Fruit fly (Drosophila melanogaster) whole organism, embryonic: ENCODE data around the gene AlaRS-m.
A peak's percentile ranks its signal among the peaks of the same experiment; 100 is the strongest.

Experiments used
- Abd-B ChIP-seq: fragments of 200-800 bp; sonication (Bioruptor generic); optimal IDR thresholded peaks from 2 replicates; lab custom pipeline; 2018; ENCODE audit warnings: missing biosample characterization, mild to moderate bottlenecking, missing genetic modification characterization, moderate library complexity
- CG10959 ChIP-seq: fragments of 200-800 bp; sonication (Bioruptor generic); IDR thresholded peaks from 2 replicates; pipeline ENCODE4 v1.3.6; 2022; ENCODE audit warnings: missing biosample characterization, missing genetic modification characterization
- CG1233 ChIP-seq: fragments of 200-800 bp; sonication (Bioruptor generic); optimal IDR thresholded peaks from 4 replicates; lab custom pipeline; 2018; ENCODE audit warnings: missing biosample characterization, mild to moderate bottlenecking, missing genetic modification characterization
- CG13287 ChIP-seq: fragments of 200-800 bp; sonication (Bioruptor generic); IDR thresholded peaks from 2 replicates; pipeline ENCODE4 v1.3.6; 2022; ENCODE audit warnings: missing biosample characterization, missing genetic modification characterization; ENCODE audit not compliant: partially characterized antibody
- CG13296 ChIP-seq: fragments of 200-800 bp; sonication (Bioruptor generic); optimal IDR thresholded peaks from 3 replicates; lab custom pipeline; 2018; ENCODE audit warnings: missing biosample characterization, mild to moderate bottlenecking, missing genetic modification characterization
- CG17568 ChIP-seq: fragments of 200-800 bp; sonication (Bioruptor generic); optimal IDR thresholded peaks from 2 replicates; lab custom pipeline; 2018; ENCODE audit warnings: missing biosample characterization, mild to moderate bottlenecking, missing genetic modification characterization, moderate library complexity
- CG18599 ChIP-seq: fragments of 200-800 bp; sonication (Bioruptor generic); optimal IDR thresholded peaks from 3 replicates; lab custom pipeline; 2017; ENCODE audit warnings: missing biosample characterization, missing genetic modification characterization, mild to moderate bottlenecking, moderate library complexity, missing genetic modification reagents
- CG2120 ChIP-seq: fragments of 200-800 bp; sonication (Bioruptor generic); optimal IDR thresholded peaks from 3 replicates; lab custom pipeline; 2016; ENCODE audit warnings: missing biosample characterization, missing genetic modification characterization
- CG2712 ChIP-seq: fragments of 200-800 bp; optimal IDR thresholded peaks from 3 replicates; lab custom pipeline; 2019; ENCODE audit warnings: missing biosample characterization, mild to moderate bottlenecking, missing genetic modification characterization, moderate library complexity
- CG2875 ChIP-seq: fragments of 200-800 bp; sonication (Bioruptor generic); optimal IDR thresholded peaks from 2 replicates; lab custom pipeline; 2017; ENCODE audit warnings: missing biosample characterization, mild to moderate bottlenecking, missing genetic modification characterization, missing genetic modification reagents
- CG30403 ChIP-seq: fragments of 200-800 bp; sonication (Bioruptor generic); optimal IDR thresholded peaks from 3 replicates; lab custom pipeline; 2016; ENCODE audit warnings: missing biosample characterization, missing genetic modification characterization
- CG30431 ChIP-seq: fragments of 200-800 bp; sonication (Bioruptor generic); optimal IDR thresholded peaks from 2 replicates; lab custom pipeline; 2017; ENCODE audit warnings: missing biosample characterization, missing genetic modification characterization
- CG31224 ChIP-seq: fragments of 200-800 bp; sonication (Bioruptor generic); IDR thresholded peaks from 2 replicates; pipeline ENCODE4 v1.3.6; 2022; ENCODE audit warnings: missing biosample characterization, missing genetic modification characterization
- CG3726 ChIP-seq: fragments of 200-800 bp; sonication (Bioruptor generic); IDR thresholded peaks from 3 replicates; pipeline ENCODE4, ENCODE4 v1.3.6; 2022; ENCODE audit warnings: missing biosample characterization, missing genetic modification characterization
- CG4730 ChIP-seq: fragments of 200-800 bp; sonication (Bioruptor generic); IDR thresholded peaks from 2 replicates; pipeline ENCODE4 v1.3.6; 2022; ENCODE audit warnings: missing biosample characterization, missing genetic modification characterization
- CG4820 ChIP-seq: fragments of 200-800 bp; sonication (Bioruptor generic); optimal IDR thresholded peaks from 3 replicates; lab custom pipeline; 2016; ENCODE audit warnings: missing biosample characterization, missing genetic modification characterization
- CG7357 ChIP-seq: fragments of 200-800 bp; sonication (Bioruptor generic); IDR thresholded peaks from 3 replicates; pipeline ENCODE4 v1.3.6; 2022; ENCODE audit warnings: missing biosample characterization, missing genetic modification characterization
- CG7839 ChIP-seq: fragments of 200-800 bp; sonication (Bioruptor generic); optimal IDR thresholded peaks from 3 replicates; lab custom pipeline; 2018; ENCODE audit warnings: missing biosample characterization, mild to moderate bottlenecking, missing genetic modification characterization, moderate library complexity
- CG8388 ChIP-seq: fragments of 200-800 bp; sonication (Bioruptor generic); optimal IDR thresholded peaks from 2 replicates; lab custom pipeline; 2019; ENCODE audit warnings: missing biosample characterization, mild to moderate bottlenecking, missing genetic modification characterization, moderate library complexity
- CG9817 ChIP-seq: fragments of 200-800 bp; sonication (Bioruptor generic); optimal IDR thresholded peaks from 2 replicates; lab custom pipeline; 2018; ENCODE audit warnings: missing biosample characterization, mild to moderate bottlenecking, missing genetic modification characterization, moderate library complexity
- CoRest ChIP-seq: fragments of 200-800 bp; sonication (Bioruptor generic); optimal IDR thresholded peaks from 3 replicates; lab custom pipeline; 2018; ENCODE audit warnings: missing biosample characterization, mild to moderate bottlenecking, missing genetic modification characterization, moderate library complexity
- Dref ChIP-seq: fragments of 200-800 bp; sonication (Bioruptor generic); IDR thresholded peaks from 2 replicates; pipeline ENCODE4 v1.3.6; 2022; ENCODE audit warnings: missing biosample characterization, missing genetic modification characterization
- ERR ChIP-seq: fragments of 200-800 bp; sonication (Bioruptor generic); optimal IDR thresholded peaks from 2 replicates; lab custom pipeline; 2016; ENCODE audit warnings: missing biosample characterization, missing genetic modification characterization
- Hand ChIP-seq: fragments of 200-800 bp; sonication (Bioruptor generic); optimal IDR thresholded peaks from 2 replicates; lab custom pipeline; 2017; ENCODE audit warnings: mild to moderate bottlenecking, missing biosample characterization, missing genetic modification reagents, missing genetic modification characterization
- Hr39 ChIP-seq: fragments of >200 bp; optimal IDR thresholded peaks from 2 replicates; lab custom pipeline; 2017
- Max ChIP-seq: fragments of 200-800 bp; sonication (Bioruptor generic); optimal IDR thresholded peaks from 2 replicates; lab custom pipeline; 2016; ENCODE audit warnings: missing biosample characterization, mild to moderate bottlenecking, missing genetic modification characterization
- Nf-YB ChIP-seq: fragments of 200-800 bp; sonication (Bioruptor generic); optimal IDR thresholded peaks from 3 replicates; lab custom pipeline; 2019; ENCODE audit warnings: missing biosample characterization, mild to moderate bottlenecking, missing genetic modification characterization, moderate library complexity
- Side ChIP-seq: fragments of 200-800 bp; sonication (Bioruptor generic); optimal IDR thresholded peaks from 2 replicates; lab custom pipeline; 2016; ENCODE audit warnings: missing biosample characterization, missing genetic modification characterization
- Six4 ChIP-seq: fragments of 200-800 bp; sonication (Bioruptor generic); optimal IDR thresholded peaks from 2 replicates; lab custom pipeline; 2016; ENCODE audit warnings: missing biosample characterization, missing genetic modification characterization
- Trl ChIP-seq, 3 experiments: fragments of >200 bp in 2 of 3; fragments of 200-800 bp in 1 of 3; sonication (Bioruptor generic) in 1 of 3; optimal IDR thresholded peaks; 2 replicates in 1 of 3; 3 replicates in 2 of 3; lab custom pipeline; 2016 to 2017; ENCODE audit warnings: missing biosample characterization in 1 of 3, missing genetic modification characterization in 1 of 3
- Vsx1 ChIP-seq: fragments of 200-800 bp; sonication (Bioruptor generic); optimal IDR thresholded peaks from 2 replicates; lab custom pipeline; 2017; ENCODE audit warnings: missing biosample characterization, mild to moderate bottlenecking, missing genetic modification characterization, missing genetic modification reagents
- croc ChIP-seq: fragments of 200-800 bp; sonication (Bioruptor generic); conservative IDR thresholded peaks from 3 replicates; pipeline ENCODE4 v1.3.6; 2022; ENCODE audit warnings: missing biosample characterization, missing genetic modification characterization
- dimm ChIP-seq: fragments of 200-800 bp; sonication (Bioruptor generic); IDR thresholded peaks from 2 replicates; pipeline ENCODE4 v1.3.6; 2022; ENCODE audit warnings: missing biosample characterization, missing genetic modification characterization
- disco-r ChIP-seq: fragments of 200-800 bp; sonication (Bioruptor generic); optimal IDR thresholded peaks from 2 replicates; lab custom pipeline; 2016; ENCODE audit warnings: missing biosample characterization, missing genetic modification characterization
- eve ChIP-seq, 2 experiments: fragments of >200 bp; optimal IDR thresholded peaks; 2 replicates each; lab custom pipeline; 2017; ENCODE audit warnings: missing biosample characterization in 2 of 2, missing genetic modification characterization in 2 of 2
- fd3F ChIP-seq: fragments of 200-800 bp; sonication (Bioruptor generic); optimal IDR thresholded peaks from 2 replicates; lab custom pipeline; 2018; ENCODE audit warnings: missing biosample characterization, mild to moderate bottlenecking, missing genetic modification characterization, moderate library complexity
- gcm2 ChIP-seq: fragments of 200-800 bp; sonication (Bioruptor generic); optimal IDR thresholded peaks from 2 replicates; lab custom pipeline; 2016; ENCODE audit warnings: missing biosample characterization, missing genetic modification characterization
- inv ChIP-seq: fragments of 200-800 bp; sonication (Bioruptor generic); IDR thresholded peaks from 2 replicates; pipeline ENCODE4 v1.3.6; 2022; ENCODE audit warnings: missing biosample characterization, missing genetic modification characterization; ENCODE audit not compliant: partially characterized antibody
- mam ChIP-seq: fragments of 200-800 bp; sonication (Bioruptor generic); optimal IDR thresholded peaks from 3 replicates; lab custom pipeline; 2016; ENCODE audit warnings: missing biosample characterization, missing genetic modification characterization
- rib ChIP-seq: fragments of 200-800 bp; sonication (Bioruptor generic); IDR thresholded peaks from 2 replicates; pipeline ENCODE4 v1.3.6; 2022; ENCODE audit warnings: missing biosample characterization, missing genetic modification characterization
- sd ChIP-seq: fragments of 200-800 bp; sonication (Bioruptor generic); optimal IDR thresholded peaks from 3 replicates; lab custom pipeline; 2018; ENCODE audit warnings: missing biosample characterization, mild to moderate bottlenecking, missing genetic modification characterization, moderate library complexity
- seq ChIP-seq: fragments of 200-800 bp; sonication (Bioruptor generic); IDR thresholded peaks from 2 replicates; pipeline ENCODE4 v1.3.6; 2022; ENCODE audit warnings: missing biosample characterization, missing genetic modification characterization
- stc ChIP-seq: fragments of 200-800 bp; sonication (Bioruptor generic); IDR thresholded peaks from 2 replicates; pipeline ENCODE4 v1.3.6; 2022; ENCODE audit warnings: missing biosample characterization, missing genetic modification characterization
- tgo ChIP-seq: fragments of 200-800 bp; sonication (Bioruptor generic); IDR thresholded peaks from 3 replicates; pipeline ENCODE4 v1.3.6; 2022; ENCODE audit warnings: missing biosample characterization, missing genetic modification characterization
- tin ChIP-seq: fragments of 200-800 bp; sonication (Bioruptor generic); optimal IDR thresholded peaks from 3 replicates; lab custom pipeline; 2016; ENCODE audit warnings: missing biosample characterization, missing genetic modification characterization
- tio ChIP-seq: fragments of 200-800 bp; sonication (Bioruptor generic); optimal IDR thresholded peaks from 2 replicates; lab custom pipeline; 2017; ENCODE audit warnings: missing biosample characterization, missing genetic modification characterization, inconsistent platforms
- twi ChIP-seq: fragments of 200-800 bp; optimal IDR thresholded peaks from 2 replicates; lab custom pipeline; 2019; ENCODE audit warnings: missing biosample characterization, mild to moderate bottlenecking, missing genetic modification characterization, moderate library complexity
- usp ChIP-seq: fragments of >200 bp; optimal IDR thresholded peaks from 2 replicates; lab custom pipeline; 2017; ENCODE audit warnings: missing biosample characterization, missing genetic modification characterization
- vfl ChIP-seq: fragments of 200-800 bp; sonication (Bioruptor generic); optimal IDR thresholded peaks from 2 replicates; lab custom pipeline; 2016; ENCODE audit warnings: missing biosample characterization, missing genetic modification characterization
- z ChIP-seq: fragments of 200-800 bp; sonication (Bioruptor generic); IDR thresholded peaks from 3 replicates; pipeline ENCODE4 v1.3.6; 2022; ENCODE audit warnings: missing biosample characterization, missing genetic modification characterization
- zen ChIP-seq: fragments of 200-800 bp; sonication (Bioruptor generic); optimal IDR thresholded peaks from 3 replicates; lab custom pipeline; 2018; ENCODE audit warnings: missing biosample characterization, mild to moderate bottlenecking, missing genetic modification characterization, moderate library complexity

AlaRS-m gene

DNA sequence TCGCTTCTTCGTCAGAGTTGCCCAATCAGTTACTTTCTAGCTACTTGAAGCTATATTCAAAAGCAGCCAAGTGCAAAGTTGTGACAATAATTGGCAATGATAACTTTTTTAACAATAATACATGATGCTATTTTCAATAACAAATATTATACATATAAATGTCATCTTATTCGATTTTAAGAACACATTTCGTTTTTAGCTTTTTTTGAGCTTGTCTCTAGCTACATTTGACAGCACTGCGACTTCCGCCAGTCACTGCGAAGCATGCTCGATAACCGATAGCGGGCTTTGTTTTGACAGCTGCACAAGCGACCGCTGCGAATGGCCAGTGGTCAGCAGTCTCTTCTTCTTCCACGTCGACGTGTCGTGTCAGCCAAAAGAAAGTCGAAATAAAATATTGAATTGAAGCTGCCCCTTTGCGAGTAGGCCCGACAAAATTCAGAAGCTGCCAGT, 6.5 kb downstream of the AlaRS-m start, which contains the start of the genes Gen and Srp54k (continued):
- peak; percentile 85 for TF ChIP-seq Dref (GFP tag; lab: Robert Waterston, UW)
- no peak for TF ChIP-seq stc
- no peak for TF ChIP-seq dimm (GFP tag; lab: Robert Waterston, UW)
- TF ChIP-seq disco-r (GFP tag; lab: Kevin White, UChicago) = no peak
- TF ChIP-seq Hand (GFP tag; lab: Kevin White, UChicago) = no peak
- no peak for TF ChIP-seq Side (GFP tag; lab: Kevin White, UChicago)
- TF ChIP-seq Nf-YB (GFP tag; lab: Kevin White, UChicago) = no peak
- 0 out of 2 replicates have a peak, but pooled peaks have one; percentile 45 for TF ChIP-seq rib (GFP tag; lab: Robert Waterston, UW)
- TF ChIP-seq eve (GFP tag; optimal IDR thresholded peaks at IDR 0.05; lab: Kevin White, UChicago) = no peak
- peak; percentile 20 for TF ChIP-seq Abd-B
- TF ChIP-seq z (GFP tag; lab: Robert Waterston, UW) = no peak
- TF ChIP-seq CG1233 = no peak
- no peak for TF ChIP-seq CG30431
- TF ChIP-seq CG3726 = no peak
- TF ChIP-seq CG7839 (tag; lab: Kevin White, UChicago) = no peak
- TF ChIP-seq CG10959 = no peak
- TF ChIP-seq CG31224 (GFP tag; lab: Robert Waterston, UW) = no peak; the same call in 1 of the 2 replicates
- TF ChIP-seq ERR (GFP tag; lab: Kevin White, UChicago) = peak; percentile 4
- no peak for TF ChIP-seq CG7357 (GFP tag; lab: Robert Waterston, UW)
- TF ChIP-seq tin (GFP tag; lab: Kevin White, UChicago) = no peak
- peak; percentile 51 for TF ChIP-seq CG9817
- TF ChIP-seq seq (GFP tag; lab: Robert Waterston, UW) = no peak
- TF ChIP-seq CG30403 = no peak
- no peak for TF ChIP-seq Max
- no peak for TF ChIP-seq usp
- TF ChIP-seq fd3F (GFP tag; lab: Kevin White, UChicago) = peak; percentile 6
- TF ChIP-seq mam (GFP tag; lab: Kevin White, UChicago) = peak; percentile 12
- TF ChIP-seq tgo (GFP tag; lab: Robert Waterston, UW) = peak; percentile 64
- no peak for TF ChIP-seq gcm2
- TF ChIP-seq CG2120 = peak; percentile 57
- TF ChIP-seq sd = peak; percentile 46
- no peak for TF ChIP-seq CG4820 (GFP tag; lab: Kevin White, UChicago)
- no peak for TF ChIP-seq CG13296 (GFP tag; lab: Kevin White, UChicago)
- peak; percentile 17; the same call in 1 of the 2 replicates for TF ChIP-seq inv (GFP tag; lab: Robert Waterston, UW)
- peak; percentile 44; the same call in 1 of the 2 replicates for TF ChIP-seq CG13287 (GFP tag; lab: Robert Waterston, UW)
- TF ChIP-seq Vsx1 (GFP tag; lab: Kevin White, UChicago) = no peak
- no peak for TF ChIP-seq zen
- peak; percentile 59 for TF ChIP-seq CoRest (tag; lab: Kevin White, UChicago)
- no peak for TF ChIP-seq Trl (optimal IDR thresholded peaks at IDR 0.05; lab: Kevin White, UChicago)
- TF ChIP-seq Trl (GFP tag; optimal IDR thresholded peaks at IDR 0.05; lab: Kevin White, UChicago) = no peak
- no peak for TF ChIP-seq CG8388
- TF ChIP-seq CG17568 (GFP tag; lab: Kevin White, UChicago) = no peak
- no peak for TF ChIP-seq CG2712 (tag; lab: Kevin White, UChicago)
- no peak for TF ChIP-seq CG2875
- no peak for TF ChIP-seq tio (GFP tag; lab: Kevin White, UChicago)
- no peak for TF ChIP-seq CG18599 (GFP tag; lab: Kevin White, UChicago)
- TF ChIP-seq CG4730 (GFP tag; lab: Robert Waterston, UW) = no peak
- TF ChIP-seq croc (GFP tag; lab: Robert Waterston, UW) = peak; percentile 38; the same call in 2 of the 3 replicates
- TF ChIP-seq vfl (GFP tag; lab: Kevin White, UChicago) = peak; percentile 57
- TF ChIP-seq Six4 = no peak
- TF ChIP-seq Hr39 (lab: Kevin White, UChicago) = no peak
- TF ChIP-seq twi = no peak
